Worm (Caenorhabditis elegans) whole organism, L3 larva: Measurements from ENCODE around the gene unc-96.

ENCODE experiments used
- R02D3.7 ChIP-seq: fragments of 150-350 bp; optimal IDR thresholded peaks from 2 replicates; lab custom pipeline; 2014; ENCODE audit warnings: missing biosample characterization, missing genetic modification characterization
- ZK546.5 ChIP-seq: sonication (generic microtip); optimal IDR thresholded peaks from 2 replicates; lab custom pipeline; 2017; ENCODE audit warnings: missing biosample characterization, missing genetic modification characterization
- ama-1 ChIP-seq: fragments of 150-350 bp; optimal IDR thresholded peaks from 2 replicates; lab custom pipeline; 2018
- ceh-16 ChIP-seq: sonication (generic microtip); optimal IDR thresholded peaks from 2 replicates; lab custom pipeline; 2017; ENCODE audit warnings: missing biosample characterization, missing genetic modification characterization
- ceh-82 ChIP-seq: fragments of 150-350 bp; optimal IDR thresholded peaks from 2 replicates; lab custom pipeline; 2014; ENCODE audit warnings: missing biosample characterization, missing genetic modification characterization
- egl-27 ChIP-seq: sonication (generic microtip); optimal IDR thresholded peaks from 4 replicates; lab custom pipeline; 2017; ENCODE audit warnings: missing biosample characterization, missing genetic modification reagents, missing genetic modification characterization
- egl-5 ChIP-seq: fragments of 150-350 bp; optimal IDR thresholded peaks from 2 replicates; lab custom pipeline; 2017; ENCODE audit warnings: missing biosample characterization, missing genetic modification reagents, missing genetic modification characterization, inconsistent platforms
- elt-1 ChIP-seq: fragments of 150-350 bp; optimal IDR thresholded peaks from 2 replicates; lab custom pipeline; 2014; ENCODE audit warnings: missing biosample characterization, missing genetic modification characterization
- elt-2 ChIP-seq: sonication (generic microtip); optimal IDR thresholded peaks from 2 replicates; lab custom pipeline; 2016; ENCODE audit warnings: missing genetic modification reagents, mild to moderate bottlenecking, missing genetic modification characterization, missing compliant biosample characterization
- elt-3 ChIP-seq, 3 experiments: fragments of 150-350 bp in 1 of 3; sonication (generic microtip) in 2 of 3; optimal IDR thresholded peaks; 2 replicates in 2 of 3; 4 replicates in 1 of 3; lab custom pipeline; 2014 to 2017; ENCODE audit warnings: missing biosample characterization in 3 of 3, missing genetic modification characterization in 3 of 3
- eor-1 ChIP-seq, 2 experiments: fragments of 150-350 bp; optimal IDR thresholded peaks; 2 replicates each; lab custom pipeline; 2014 to 2018; ENCODE audit warnings: missing biosample characterization in 2 of 2, missing genetic modification characterization in 2 of 2
- fkh-2 ChIP-seq: fragments of 150-350 bp; optimal IDR thresholded peaks from 2 replicates; lab custom pipeline; 2014; ENCODE audit warnings: missing biosample characterization, missing genetic modification reagents, missing genetic modification characterization
- fos-1 ChIP-seq: fragments of 150-350 bp; optimal IDR thresholded peaks from 2 replicates; lab custom pipeline; 2014; ENCODE audit warnings: missing biosample characterization, missing genetic modification characterization
- hmg-11 ChIP-seq: sonication (generic microtip); optimal IDR thresholded peaks from 2 replicates; lab custom pipeline; 2016; ENCODE audit warnings: missing genetic modification characterization, missing compliant biosample characterization
- jun-1 ChIP-seq: fragments of 150-350 bp; optimal IDR thresholded peaks from 2 replicates; lab custom pipeline; 2014; ENCODE audit warnings: missing biosample characterization, missing genetic modification reagents, missing genetic modification characterization
- lin-15B ChIP-seq: fragments of 150-350 bp; optimal IDR thresholded peaks from 2 replicates; lab custom pipeline; 2014; ENCODE audit warnings: missing biosample characterization, missing genetic modification characterization
- lin-39 ChIP-seq: fragments of 150-350 bp; optimal IDR thresholded peaks from 2 replicates; lab custom pipeline; 2018; ENCODE audit warnings: missing biosample characterization, missing genetic modification reagents, missing genetic modification characterization
- lsy-12 ChIP-seq: sonication (generic microtip); optimal IDR thresholded peaks from 2 replicates; lab custom pipeline; 2016; ENCODE audit warnings: mild to moderate bottlenecking, missing genetic modification characterization, missing compliant biosample characterization
- mml-1 ChIP-seq: fragments of 150-350 bp; sonication (generic microtip); optimal IDR thresholded peaks from 3 replicates; lab custom pipeline; 2014; ENCODE audit warnings: missing biosample characterization, missing genetic modification characterization
- nfya-1 ChIP-seq: sonication (generic microtip); optimal IDR thresholded peaks from 2 replicates; lab custom pipeline; 2017; ENCODE audit warnings: missing genetic modification characterization, mild to moderate bottlenecking, missing compliant biosample characterization, antibody characterized with exemption, moderate library complexity; ENCODE audit not compliant: insufficient read depth
- nhr-12 ChIP-seq: fragments of 150-350 bp; optimal IDR thresholded peaks from 2 replicates; lab custom pipeline; 2014; ENCODE audit warnings: missing biosample characterization, missing genetic modification characterization
- nhr-23 ChIP-seq: fragments of 150-350 bp; optimal IDR thresholded peaks from 2 replicates; lab custom pipeline; 2014; ENCODE audit warnings: missing biosample characterization, missing genetic modification reagents, missing genetic modification characterization
- nhr-25 ChIP-seq: sonication (generic microtip); optimal IDR thresholded peaks from 2 replicates; lab custom pipeline; 2017; ENCODE audit warnings: missing biosample characterization, missing genetic modification characterization
- nhr-28 ChIP-seq: fragments of 150-350 bp; optimal IDR thresholded peaks from 2 replicates; lab custom pipeline; 2014; ENCODE audit warnings: missing biosample characterization, missing genetic modification characterization
- nhr-67 ChIP-seq: fragments of 150-350 bp; optimal IDR thresholded peaks from 2 replicates; lab custom pipeline; 2014; ENCODE audit warnings: missing biosample characterization, missing genetic modification characterization
- nhr-76 ChIP-seq: fragments of 150-350 bp; sonication (generic microtip); optimal IDR thresholded peaks from 5 replicates; lab custom pipeline; 2014; ENCODE audit warnings: missing biosample characterization, missing genetic modification characterization
- nhr-77 ChIP-seq: fragments of 150-350 bp; optimal IDR thresholded peaks from 2 replicates; lab custom pipeline; 2014; ENCODE audit warnings: missing biosample characterization, missing genetic modification characterization
- pha-4 ChIP-seq: fragments of 150-350 bp; optimal IDR thresholded peaks from 2 replicates; lab custom pipeline; 2014; ENCODE audit warnings: missing biosample characterization, missing genetic modification reagents, missing genetic modification characterization
- pqm-1 ChIP-seq: fragments of 150-350 bp; optimal IDR thresholded peaks from 2 replicates; lab custom pipeline; 2017; ENCODE audit warnings: missing biosample characterization, missing genetic modification characterization, inconsistent platforms
- skn-1 ChIP-seq: fragments of 150-350 bp; optimal IDR thresholded peaks from 2 replicates; lab custom pipeline; 2014; ENCODE audit warnings: missing biosample characterization, missing genetic modification characterization
- tbx-2 ChIP-seq: sonication (generic microtip); optimal IDR thresholded peaks from 2 replicates; lab custom pipeline; 2016; ENCODE audit warnings: mild to moderate bottlenecking, missing genetic modification characterization, missing compliant biosample characterization
- unc-62 ChIP-seq: fragments of 150-350 bp; sonication (generic microtip); optimal IDR thresholded peaks from 4 replicates; lab custom pipeline; 2014; ENCODE audit warnings: missing biosample characterization, missing genetic modification reagents, missing genetic modification characterization
- ztf-11 ChIP-seq: fragments of 150-350 bp; optimal IDR thresholded peaks from 2 replicates; lab custom pipeline; 2014; ENCODE audit warnings: missing biosample characterization, missing genetic modification characterization
- ztf-4 ChIP-seq: fragments of 150-350 bp; optimal IDR thresholded peaks from 2 replicates; lab custom pipeline; 2014; ENCODE audit warnings: missing biosample characterization, missing genetic modification characterization

Gene unc-96

ce11 chrX:593245-593733 lies 27.8 kb downstream of the unc-96 start (continued):
- TF ChIP-seq nhr-28 (tag; lab: Kevin White, UChicago) (no peak), skn-1 (tag; lab: Kevin White, UChicago) (peak; percentile 60), fkh-2 (tag; lab: Kevin White, UChicago) (peak; percentile 39), ztf-11 (tag; lab: Kevin White, UChicago) (no peak)
- TF ChIP-seq, all 47 proteins: peak for 25

ce11 chrX:591056-591455 lies 30.0 kb downstream of the unc-96 start:
- TF ChIP-seq nhr-23 (no peak), unc-62 (GFP tag; lab: Kevin White, UChicago) (no peak), jun-1 (tag; lab: Kevin White, UChicago) (no peak), ZK546.5 (tag; lab: Kevin White, UChicago) (no peak), tbx-2 (tag; lab: Kevin White, UChicago) (no peak), egl-5 (tag; lab: Kevin White, UChicago) (no peak), elt-3 (tag; optimal IDR thresholded peaks at IDR 0.05; lab: Kevin White, UChicago) (no peak)

ce11 chrX:587798-588197 lies 33.3 kb downstream of the unc-96 start, which contains the start of gene mrp-1:
mrp-1 (minus strand) TSS chrX:587898.
- TF ChIP-seq elt-2 (tag; lab: Kevin White, UChicago) (peak; percentile 18), lin-15B (tag; lab: Kevin White, UChicago) (no peak)

ce11 chrX:585598-586217 lies 35.4 kb downstream of the unc-96 start:
- TF ChIP-seq pqm-1 (tag; lab: Kevin White, UChicago) (no peak), nhr-25 (no peak), nhr-77 (tag; lab: Kevin White, UChicago) (no peak), nhr-28 (tag; lab: Kevin White, UChicago) (no peak), nfya-1 (tag; lab: Kevin White, UChicago) (no peak), nhr-12 (tag; lab: Kevin White, UChicago) (no peak), mml-1 (tag; lab: Kevin White, UChicago) (no peak), elt-1 (tag; lab: Kevin White, UChicago) (peak; percentile 90), lsy-12 (tag; lab: Kevin White, UChicago) (no peak)
- TF ChIP-seq, all 47 proteins: peak for 1

ce11 chrX:581754-582153 lies 39.3 kb downstream of the unc-96 start:
- TF ChIP-seq elt-3 (tag; optimal IDR thresholded peaks at IDR 0.05; lab: Kevin White, UChicago): no peak
- TF ChIP-seq ceh-82 (tag; lab: Kevin White, UChicago): no peak
- TF ChIP-seq pqm-1 (tag; lab: Kevin White, UChicago): no peak
- no peak for TF ChIP-seq ZK546.5 (tag; lab: Kevin White, UChicago)
- no peak for TF ChIP-seq ceh-16 (tag; lab: Kevin White, UChicago)
- TF ChIP-seq skn-1 (tag; lab: Kevin White, UChicago): no peak
- TF ChIP-seq R02D3.7 (tag; lab: Kevin White, UChicago): no peak
- TF ChIP-seq ama-1 (lab: Kevin White, UChicago): no peak
- no peak for TF ChIP-seq pha-4 (tag; lab: Kevin White, UChicago)
- TF ChIP-seq fos-1 (tag; lab: Kevin White, UChicago): no peak
- TF ChIP-seq nhr-28 (tag; lab: Kevin White, UChicago): no peak
- TF ChIP-seq lin-39 (tag; lab: Kevin White, UChicago): no peak
- no peak for TF ChIP-seq mml-1 (tag; lab: Kevin White, UChicago)
- no peak for TF ChIP-seq elt-2 (tag; lab: Kevin White, UChicago)
- TF ChIP-seq ztf-4: no peak
- no peak for TF ChIP-seq nfya-1 (tag; lab: Kevin White, UChicago)

- TF ChIP-seq tbx-2 (tag; lab: Kevin White, UChicago): no peak
- no peak for TF ChIP-seq nhr-28 (tag; lab: Kevin White, UChicago)
- TF ChIP-seq nhr-76 (tag; lab: Kevin White, UChicago): no peak
- TF ChIP-seq ztf-4: no peak
- TF ChIP-seq R02D3.7 (tag; lab: Kevin White, UChicago): no peak
- no peak for TF ChIP-seq fkh-2 (tag; lab: Kevin White, UChicago)
- TF ChIP-seq egl-27 (tag; lab: Kevin White, UChicago): no peak
- TF ChIP-seq nhr-67: no peak
- TF ChIP-seq eor-1 (tag; optimal IDR thresholded peaks at IDR 0.05; lab: Kevin White, UChicago): no peak
- TF ChIP-seq ama-1 (lab: Kevin White, UChicago): no peak
- TF ChIP-seq ceh-16 (tag; lab: Kevin White, UChicago): no peak
- no peak for TF ChIP-seq hmg-11 (tag; lab: Kevin White, UChicago)
- no peak for TF ChIP-seq skn-1 (tag; lab: Kevin White, UChicago)
- TF ChIP-seq pha-4 (tag; lab: Kevin White, UChicago): no peak
These were observed 46.0 kb downstream of the unc-96 start for ce11 chrX:575084-575483.
